Worm (Caenorhabditis elegans) whole organism, mixed stage, embryonic: ENCODE measurements around the gene glb-10.

Source experiments
- M03D4.4 ChIP-seq: sonication (generic microtip); optimal IDR thresholded peaks from 2 replicates; lab custom pipeline; 2017; ENCODE audit warnings: mild to moderate bottlenecking, missing genetic modification characterization, missing compliant biosample characterization
- bed-3 ChIP-seq: fragments of 200-800 bp; sonication (Bioruptor generic); optimal IDR thresholded peaks from 3 replicates; lab custom pipeline; 2018; ENCODE audit warnings: mild to moderate bottlenecking, missing genetic modification characterization, moderate library complexity, missing compliant biosample characterization
- blmp-1 ChIP-seq: fragments of 150-350 bp; optimal IDR thresholded peaks from 2 replicates; lab custom pipeline; 2014; ENCODE audit warnings: missing biosample characterization, missing genetic modification characterization
- ceh-39 ChIP-seq: fragments of 150-350 bp; optimal IDR thresholded peaks from 2 replicates; lab custom pipeline; 2014; ENCODE audit warnings: missing biosample characterization, missing genetic modification characterization
- ceh-43 ChIP-seq: fragments of 200-800 bp; sonication (Bioruptor generic); optimal IDR thresholded peaks from 2 replicates; lab custom pipeline; 2018; ENCODE audit warnings: mild to moderate bottlenecking, missing genetic modification characterization, moderate library complexity, missing compliant biosample characterization
- ceh-83 ChIP-seq: fragments of 200-800 bp; sonication (Bioruptor generic); optimal IDR thresholded peaks from 2 replicates; lab custom pipeline; 2018; ENCODE audit warnings: mild to moderate bottlenecking, missing genetic modification characterization, missing compliant biosample characterization
- ces-1 ChIP-seq: fragments of 150-350 bp; optimal IDR thresholded peaks from 2 replicates; lab custom pipeline; 2014; ENCODE audit warnings: missing biosample characterization, missing genetic modification reagents, missing genetic modification characterization
- cnd-1 ChIP-seq: fragments of 200-800 bp; sonication (Bioruptor generic); optimal IDR thresholded peaks from 2 replicates; lab custom pipeline; 2018; ENCODE audit warnings: mild to moderate bottlenecking, missing genetic modification characterization, missing compliant biosample characterization
- drap-1 ChIP-seq: fragments of 200-800 bp; sonication (Bioruptor generic); optimal IDR thresholded peaks from 3 replicates; lab custom pipeline; 2018; ENCODE audit warnings: mild to moderate bottlenecking, missing genetic modification characterization, missing compliant biosample characterization
- elt-1 ChIP-seq: sonication (generic microtip); optimal IDR thresholded peaks from 2 replicates; lab custom pipeline; 2017; ENCODE audit warnings: missing genetic modification characterization, mild to moderate bottlenecking, missing compliant biosample characterization, antibody characterized with exemption, moderate library complexity, borderline replicate concordance; ENCODE audit not compliant: insufficient read depth
- elt-3 ChIP-seq: fragments of 150-350 bp; optimal IDR thresholded peaks from 2 replicates; lab custom pipeline; 2014; ENCODE audit warnings: missing biosample characterization, missing genetic modification characterization
- flh-1 ChIP-seq: fragments of 200-800 bp; sonication (Bioruptor generic); optimal IDR thresholded peaks from 2 replicates; lab custom pipeline; 2018; ENCODE audit warnings: mild to moderate bottlenecking, missing genetic modification characterization, moderate library complexity, missing compliant biosample characterization
- ham-2 ChIP-seq: fragments of 200-800 bp; sonication (Bioruptor generic); optimal IDR thresholded peaks from 2 replicates; lab custom pipeline; 2018; ENCODE audit warnings: mild to moderate bottlenecking, missing genetic modification characterization, missing compliant biosample characterization
- hlh-1 ChIP-seq: fragments of 150-350 bp; optimal IDR thresholded peaks from 2 replicates; lab custom pipeline; 2014; ENCODE audit warnings: missing biosample characterization, missing genetic modification reagents, missing genetic modification characterization
- lin-13 ChIP-seq: fragments of 150-350 bp; optimal IDR thresholded peaks from 2 replicates; lab custom pipeline; 2014; ENCODE audit warnings: missing biosample characterization, missing genetic modification characterization
- lin-32 ChIP-seq: fragments of 200-800 bp; sonication (Bioruptor generic); optimal IDR thresholded peaks from 2 replicates; lab custom pipeline; 2018; ENCODE audit warnings: mild to moderate bottlenecking, missing genetic modification characterization, missing compliant biosample characterization
- lsy-2 ChIP-seq: fragments of 150-350 bp; optimal IDR thresholded peaks from 2 replicates; lab custom pipeline; 2014; ENCODE audit warnings: missing biosample characterization, missing genetic modification characterization
- mab-5 ChIP-seq: fragments of 150-350 bp; optimal IDR thresholded peaks from 2 replicates; lab custom pipeline; 2014; ENCODE audit warnings: missing biosample characterization, missing genetic modification characterization
- mep-1 ChIP-seq: fragments of 150-350 bp; optimal IDR thresholded peaks from 2 replicates; lab custom pipeline; 2017; ENCODE audit warnings: missing biosample characterization, missing genetic modification reagents, missing genetic modification characterization, inconsistent platforms
- mls-2 ChIP-seq: sonication (generic microtip); optimal IDR thresholded peaks from 2 replicates; lab custom pipeline; 2016; ENCODE audit warnings: mild to moderate bottlenecking, missing genetic modification characterization, moderate library complexity, missing compliant biosample characterization
- nhr-12 ChIP-seq: fragments of 150-350 bp; optimal IDR thresholded peaks from 2 replicates; lab custom pipeline; 2014; ENCODE audit warnings: missing biosample characterization, missing genetic modification characterization
- nhr-2 ChIP-seq: fragments of 150-350 bp; optimal IDR thresholded peaks from 2 replicates; lab custom pipeline; 2014; ENCODE audit warnings: missing biosample characterization, missing genetic modification characterization
- nhr-237 ChIP-seq: fragments of 150-350 bp; optimal IDR thresholded peaks from 2 replicates; lab custom pipeline; 2014; ENCODE audit warnings: missing biosample characterization, missing genetic modification characterization
- nhr-28 ChIP-seq: fragments of 150-350 bp; optimal IDR thresholded peaks from 2 replicates; lab custom pipeline; 2014; ENCODE audit warnings: missing biosample characterization, missing genetic modification characterization
- nhr-76 ChIP-seq: sonication (generic microtip); optimal IDR thresholded peaks from 2 replicates; lab custom pipeline; 2017; ENCODE audit warnings: missing biosample characterization, missing genetic modification characterization
- pha-4 ChIP-seq: fragments of 150-350 bp; optimal IDR thresholded peaks from 2 replicates; lab custom pipeline; 2018; ENCODE audit warnings: missing biosample characterization, missing genetic modification reagents, missing genetic modification characterization
- sem-2 ChIP-seq: fragments of 200-800 bp; sonication (Bioruptor generic); optimal IDR thresholded peaks from 2 replicates; lab custom pipeline; 2018; ENCODE audit warnings: mild to moderate bottlenecking, missing genetic modification characterization, missing compliant biosample characterization
- snpc-4 ChIP-seq: fragments of 150-350 bp; optimal IDR thresholded peaks from 2 replicates; lab custom pipeline; 2014; ENCODE audit warnings: missing biosample characterization, missing genetic modification characterization
- sptf-1 ChIP-seq: sonication (generic microtip); optimal IDR thresholded peaks from 2 replicates; lab custom pipeline; 2017; ENCODE audit warnings: mild to moderate bottlenecking, missing genetic modification characterization, moderate library complexity, missing compliant biosample characterization
- tbx-8 ChIP-seq: fragments of 200-800 bp; sonication (Bioruptor generic); optimal IDR thresholded peaks from 2 replicates; lab custom pipeline; 2018; ENCODE audit warnings: mild to moderate bottlenecking, missing genetic modification characterization, moderate library complexity, missing compliant biosample characterization
- unc-120 ChIP-seq: sonication (generic microtip); optimal IDR thresholded peaks from 2 replicates; lab custom pipeline; 2017; ENCODE audit warnings: missing genetic modification characterization, missing compliant biosample characterization; ENCODE audit not compliant: poor library complexity, severe bottlenecking
- unc-39 ChIP-seq: fragments of 150-350 bp; optimal IDR thresholded peaks from 2 replicates; lab custom pipeline; 2014; ENCODE audit warnings: missing biosample characterization, missing genetic modification characterization
- unc-62 ChIP-seq: fragments of 150-350 bp; optimal IDR thresholded peaks from 2 replicates; lab custom pipeline; 2014; ENCODE audit warnings: missing biosample characterization, missing genetic modification reagents, missing genetic modification characterization
- zip-8 ChIP-seq: fragments of 150-350 bp; optimal IDR thresholded peaks from 2 replicates; lab custom pipeline; 2014; ENCODE audit warnings: missing biosample characterization, missing genetic modification characterization
- ztf-11 ChIP-seq: fragments of 150-350 bp; optimal IDR thresholded peaks from 2 replicates; lab custom pipeline; 2014; ENCODE audit warnings: missing biosample characterization, missing genetic modification characterization

Gene glb-10

ce11 chrII:6309198-6309597, at the start of gene glb-10:
Gene glb-10, minus strand, starts transcription at chrII:6309298.
- TF ChIP-seq elt-1 (tag; lab: Kevin White, UChicago), result no peak
- no peak for TF ChIP-seq blmp-1 (tag; lab: Kevin White, UChicago)
- TF ChIP-seq ztf-11 (tag; lab: Kevin White, UChicago), result no peak
- TF ChIP-seq sem-2 (GFP tag; lab: Kevin White, UChicago), result no peak
- no peak for TF ChIP-seq nhr-2 (tag; lab: Kevin White, UChicago)
- no peak for TF ChIP-seq mep-1 (tag; lab: Kevin White, UChicago)
- TF ChIP-seq nhr-12, result no peak
- no peak for TF ChIP-seq ces-1
- no peak for TF ChIP-seq nhr-237 (tag; lab: Kevin White, UChicago)
- no peak for TF ChIP-seq elt-3 (tag; lab: Kevin White, UChicago)
- TF ChIP-seq zip-8 (tag; lab: Kevin White, UChicago), result no peak
- no peak for TF ChIP-seq drap-1 (GFP tag; lab: Kevin White, UChicago)
- TF ChIP-seq unc-120 (tag; lab: Kevin White, UChicago), result no peak
- no peak for TF ChIP-seq ham-2 (GFP tag; lab: Kevin White, UChicago)
- TF ChIP-seq cnd-1 (tag; lab: Kevin White, UChicago), result no peak
- no peak for TF ChIP-seq tbx-8 (GFP tag; lab: Kevin White, UChicago)

ce11 chrII:6358232-6358631, 49.1 kb upstream of the glb-10 start:
- no peak for TF ChIP-seq M03D4.4 (tag; lab: Kevin White, UChicago)
- TF ChIP-seq sem-2 (GFP tag; lab: Kevin White, UChicago), result no peak
- TF ChIP-seq ceh-43 (GFP tag; lab: Kevin White, UChicago), result no peak
- no peak for TF ChIP-seq mls-2
- no peak for TF ChIP-seq nhr-28 (tag; lab: Kevin White, UChicago)
- no peak for TF ChIP-seq unc-62 (GFP tag; lab: Kevin White, UChicago)
- TF ChIP-seq nhr-76 (tag; lab: Kevin White, UChicago), result no peak
- TF ChIP-seq mab-5, result no peak
- TF ChIP-seq snpc-4 (tag; lab: Kevin White, UChicago), result no peak
- TF ChIP-seq sptf-1, result no peak
- no peak for TF ChIP-seq pha-4 (tag; lab: Kevin White, UChicago)
- TF ChIP-seq unc-120 (tag; lab: Kevin White, UChicago), result no peak
- TF ChIP-seq bed-3, result no peak
- no peak for TF ChIP-seq nhr-237 (tag; lab: Kevin White, UChicago)
- TF ChIP-seq cnd-1 (tag; lab: Kevin White, UChicago), result no peak
- TF ChIP-seq blmp-1 (tag; lab: Kevin White, UChicago), result no peak
- no peak for TF ChIP-seq elt-1 (tag; lab: Kevin White, UChicago)
- no peak for TF ChIP-seq nhr-2 (tag; lab: Kevin White, UChicago)

DNA sequence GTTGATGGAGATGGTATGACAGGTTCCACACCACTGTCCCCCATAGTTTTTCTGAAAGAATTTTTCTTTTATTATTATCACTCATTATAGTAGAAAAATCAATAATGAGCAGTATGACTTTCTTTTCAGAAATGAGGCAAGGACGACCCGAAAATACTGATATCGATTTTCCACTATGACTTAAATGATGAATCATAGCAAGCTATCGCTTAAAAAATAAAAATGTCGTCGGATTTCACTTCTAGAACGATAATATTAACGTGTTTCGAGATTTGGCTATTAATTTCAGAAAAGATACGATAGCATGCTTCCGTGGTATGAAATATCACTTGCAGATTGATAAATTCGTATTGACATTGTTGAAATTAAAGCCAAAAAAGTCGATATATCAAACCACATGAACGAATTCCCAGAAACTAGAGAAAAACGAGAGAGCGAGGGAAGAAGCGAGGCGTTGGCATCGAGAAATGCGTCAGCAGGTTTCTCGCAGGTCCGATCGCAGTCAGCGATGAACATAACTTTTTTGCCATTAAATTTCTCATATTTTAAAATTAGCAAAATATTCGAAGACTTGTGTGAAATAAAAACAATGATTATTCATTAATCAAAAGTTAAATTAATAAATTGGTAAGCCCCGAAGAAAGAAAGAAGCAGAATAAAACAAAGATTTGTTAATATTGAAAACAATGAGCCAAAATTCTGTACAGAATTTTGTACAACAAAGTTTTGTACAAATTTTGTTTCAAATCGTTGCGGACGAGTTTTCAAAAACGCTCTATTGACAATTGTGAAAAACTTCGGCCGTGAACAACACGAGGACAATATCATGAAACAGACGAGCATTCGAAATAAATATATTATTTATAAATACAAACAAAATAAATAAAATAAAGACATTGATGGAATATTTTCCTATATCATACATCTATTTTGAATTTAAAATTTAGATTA, 46.6 kb upstream of the glb-10 start, which contains the start of gene C32D5.11:
Gene C32D5.11 (minus strand): TSS at position 51 of the 951 bp plus-strand sequence.
- TF ChIP-seq nhr-237 (tag; lab: Kevin White, UChicago) (no peak), ztf-11 (tag; lab: Kevin White, UChicago) (no peak), mab-5 (no peak), nhr-2 (tag; lab: Kevin White, UChicago) (no peak), unc-120 (tag; lab: Kevin White, UChicago) (peak; percentile 16), lsy-2 (tag; lab: Kevin White, UChicago) (peak; percentile 38), hlh-1 (tag; lab: Kevin White, UChicago) (peak; percentile 37), drap-1 (GFP tag; lab: Kevin White, UChicago) (no peak), ces-1 (peak; percentile 20), unc-39 (no peak), bed-3 (no peak), sptf-1 (peak; percentile 55), unc-62 (GFP tag; lab: Kevin White, UChicago) (no peak), flh-1 (no peak), lin-13 (tag; lab: Kevin White, UChicago) (peak; percentile 52), zip-8 (tag; lab: Kevin White, UChicago) (no peak), M03D4.4 (tag; lab: Kevin White, UChicago) (no peak), tbx-8 (GFP tag; lab: Kevin White, UChicago) (no peak), ceh-83 (GFP tag; lab: Kevin White, UChicago) (no peak), mep-1 (tag; lab: Kevin White, UChicago) (peak; percentile 53), nhr-12 (no peak), lin-32 (GFP tag; lab: Kevin White, UChicago) (no peak), ceh-43 (GFP tag; lab: Kevin White, UChicago) (no peak), ham-2 (GFP tag; lab: Kevin White, UChicago) (no peak), elt-3 (tag; lab: Kevin White, UChicago) (no peak), nhr-28 (tag; lab: Kevin White, UChicago) (no peak), snpc-4 (tag; lab: Kevin White, UChicago) (no peak), cnd-1 (tag; lab: Kevin White, UChicago) (no peak), pha-4 (tag; lab: Kevin White, UChicago) (no peak), ceh-39 (tag; lab: Kevin White, UChicago) (no peak), blmp-1 (tag; lab: Kevin White, UChicago) (no peak)
